Fruit fly (Drosophila melanogaster): ENCODE data around the gene Eip74EF.

The Eip74EF gene

dm6 chr3L:17566335-17567242 lies 52.5 kb downstream of the Eip74EF start (continued):
- no peak for TF ChIP-seq Gsc (GFP tag; IDR thresholded peaks at IDR 0.05)
- peak; percentile 85 for TF ChIP-seq salm (tag; optimal IDR thresholded peaks at IDR 0.05)
- TF ChIP-seq chm (GFP tag; IDR thresholded peaks at IDR 0.05) = no peak; the same call in 1 of the 2 replicates
- peak; percentile 87 for TF ChIP-seq ci (GFP tag; IDR thresholded peaks at IDR 0.05)
- no peak for TF ChIP-seq tna (GFP tag; IDR thresholded peaks at IDR 0.05; ENCODE audit: partially characterized antibody)
- TF ChIP-seq unc-4 (GFP tag; IDR thresholded peaks at IDR 0.05; ENCODE audit: partially characterized antibody) = no peak
- TF ChIP-seq BtbVII (GFP tag; optimal IDR thresholded peaks at IDR 0.05) = peak; percentile 59
- TF ChIP-seq mld (GFP tag; IDR thresholded peaks at IDR 0.05; ENCODE audit: partially characterized antibody) = no peak
- TF ChIP-seq CG3847 (GFP tag; IDR thresholded peaks at IDR 0.05) = peak; percentile 52; the same call in 1 of the 2 replicates
- TF ChIP-seq zfh2 (GFP tag; optimal IDR thresholded peaks at IDR 0.05) = no peak
- TF ChIP-seq onecut (GFP tag; IDR thresholded peaks at IDR 0.05) = peak; percentile 51; the same call in 1 of the 2 replicates
- TF ChIP-seq pfk (GFP tag; optimal IDR thresholded peaks at IDR 0.05) = no peak
- no peak for TF ChIP-seq MTF-1 (GFP tag; optimal IDR thresholded peaks at IDR 0.05; ENCODE audit: borderline replicate concordance)
- TF ChIP-seq bab2 (GFP tag; optimal IDR thresholded peaks at IDR 0.05) = no peak
- TF ChIP-seq CG11456 (GFP tag; IDR thresholded peaks at IDR 0.05) = no peak
- TF ChIP-seq repo (GFP tag; optimal IDR thresholded peaks at IDR 0.05) = no peak
- peak; percentile 52; the same call in 2 of the 3 replicates for TF ChIP-seq Aef1 (GFP tag; IDR thresholded peaks at IDR 0.05)
- no peak for TF ChIP-seq CG4282 (GFP tag; optimal IDR thresholded peaks at IDR 0.05)
- TF ChIP-seq CG10654 (GFP tag; optimal IDR thresholded peaks at IDR 0.05) = peak; percentile 62
- TF ChIP-seq cad (GFP tag; optimal IDR thresholded peaks at IDR 0.05) = no peak
- no peak for TF ChIP-seq CG7786 (GFP tag; optimal IDR thresholded peaks at IDR 0.05)
- no peak for TF ChIP-seq sc (optimal IDR thresholded peaks at IDR 0.05)
- peak; percentile 78 for TF ChIP-seq sc (GFP tag; optimal IDR thresholded peaks at IDR 0.05)
- TF ChIP-seq CG7987 (GFP tag; optimal IDR thresholded peaks at IDR 0.05) = peak; percentile 9
- peak; percentile 67 for TF ChIP-seq CG8359 (GFP tag; optimal IDR thresholded peaks at IDR 0.05; ENCODE audit: borderline replicate concordance)
- TF ChIP-seq eve (GFP tag; optimal IDR thresholded peaks at IDR 0.05) = no peak
- TF ChIP-seq CG2875 (GFP tag; optimal IDR thresholded peaks at IDR 0.05) = peak; percentile 87
- no peak for TF ChIP-seq BEAF-32 (GFP tag; optimal IDR thresholded peaks at IDR 0.05)
- TF ChIP-seq ewg (GFP tag; optimal IDR thresholded peaks at IDR 0.05) = peak; percentile 85
- TF ChIP-seq Sox100B (GFP tag; optimal IDR thresholded peaks at IDR 0.05) = peak; percentile 92
- TF ChIP-seq Med (GFP tag) = peak; percentile 77
- TF ChIP-seq CG31224 (GFP tag; IDR thresholded peaks at IDR 0.05) = no peak
- peak; percentile 56; the same call in 1 of the 2 replicates for TF ChIP-seq CG17328 (GFP tag; IDR thresholded peaks at IDR 0.05)
- TF ChIP-seq h (optimal IDR thresholded peaks at IDR 0.05) = no peak
- TF ChIP-seq E2f2 (GFP tag; IDR thresholded peaks at IDR 0.05) = peak; percentile 65
- TF ChIP-seq sima (GFP tag; optimal IDR thresholded peaks at IDR 0.05) = no peak
- TF ChIP-seq Trl (optimal IDR thresholded peaks at IDR 0.05) = peak in 1 of 2 experiments; percentile 23
- peak; percentile 11 for TF ChIP-seq Trl (GFP tag; optimal IDR thresholded peaks at IDR 0.05)
- no peak; the same call in 2 of the 3 replicates for TF ChIP-seq CG11560 (tag; IDR thresholded peaks at IDR 0.05)
- TF ChIP-seq ken (GFP tag; IDR thresholded peaks at IDR 0.05) = peak; percentile 82
- no peak for TF ChIP-seq D (optimal IDR thresholded peaks at IDR 0.05)
- peak; percentile 86 for TF ChIP-seq D (GFP tag; optimal IDR thresholded peaks at IDR 0.05)
- TF ChIP-seq B-H2 (GFP tag; optimal IDR thresholded peaks at IDR 0.05) = no peak
- TF ChIP-seq CG3281 (GFP tag; optimal IDR thresholded peaks at IDR 0.05) = peak; percentile 58
- peak; percentile 71; the same call in 1 of the 2 replicates for TF ChIP-seq CG5953 (GFP tag; IDR thresholded peaks at IDR 0.05)
- TF ChIP-seq hth (optimal IDR thresholded peaks at IDR 0.05) = no peak
- no peak for TF ChIP-seq CrebB (tag; optimal IDR thresholded peaks at IDR 0.05)
- peak; percentile 83 for TF ChIP-seq CG8924 (tag; optimal IDR thresholded peaks at IDR 0.05)
- no peak for TF ChIP-seq pb (GFP tag; optimal IDR thresholded peaks at IDR 0.05)
- TF ChIP-seq psq (GFP tag; optimal IDR thresholded peaks at IDR 0.05) = peak; percentile 22
- no peak for TF ChIP-seq Doc2 (GFP tag; IDR thresholded peaks at IDR 0.05)
